Fruit fly (Drosophila melanogaster): ENCODE data around the gene Fign.

Fign gene

dm6 chr2L:3319731-3320295, at the start of gene Fign, which contains the start of gene CG8837:
Fign (minus strand) TSS chr2L:3319872.
CG8837 (plus strand) TSS chr2L:3320245.
- no peak for TF ChIP-seq noc (tag; optimal IDR thresholded peaks at IDR 0.05)

dm6 chr2L:3369083-3369653, 49.5 kb upstream of the Fign start:
- peak; percentile 66 for TF ChIP-seq noc (tag; optimal IDR thresholded peaks at IDR 0.05)

- no peak for TF ChIP-seq noc (tag; optimal IDR thresholded peaks at IDR 0.05)
Observed at dm6 chr2L:3368425-3368824, 48.8 kb upstream of the Fign start.

- TF ChIP-seq noc (tag; optimal IDR thresholded peaks at IDR 0.05) = peak; percentile 84
Observed at dm6 chr2L:3366043-3366679, 46.5 kb upstream of the Fign start.

dm6 chr2L:3361821-3362220, 42.1 kb upstream of the Fign start:
- no peak for TF ChIP-seq noc (tag; optimal IDR thresholded peaks at IDR 0.05)

- peak; percentile 60 for TF ChIP-seq noc (tag; optimal IDR thresholded peaks at IDR 0.05)
Observed at dm6 chr2L:3356790-3357696, 37.4 kb upstream of the Fign start, which contains the start of gene CG8838. CG8838 (plus strand) TSS chr2L:3357646.

DNA sequence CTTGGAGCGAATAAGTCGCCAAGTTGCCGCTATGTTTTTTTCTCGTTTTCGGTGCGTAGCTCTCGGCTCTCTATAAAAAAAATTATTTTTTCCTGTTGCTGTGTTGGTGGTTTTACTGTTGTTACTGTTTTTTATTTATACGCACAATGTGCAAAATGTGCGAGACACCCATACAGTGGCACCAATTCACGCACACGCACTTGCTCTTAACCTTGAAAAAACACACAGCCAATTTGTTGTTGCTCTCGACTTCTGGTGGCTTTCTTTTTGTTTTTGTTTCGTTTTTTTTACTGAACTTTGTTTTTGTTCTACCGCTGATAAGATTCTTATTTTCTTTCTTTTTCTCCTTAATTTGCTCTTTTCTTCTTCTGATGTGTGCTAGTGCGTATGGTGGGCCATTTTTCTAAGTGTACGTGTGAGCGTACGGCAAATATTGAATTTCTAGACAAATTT, 36.5 kb upstream of the Fign start:
- TF ChIP-seq noc (tag; optimal IDR thresholded peaks at IDR 0.05) = peak; percentile 77

DNA sequence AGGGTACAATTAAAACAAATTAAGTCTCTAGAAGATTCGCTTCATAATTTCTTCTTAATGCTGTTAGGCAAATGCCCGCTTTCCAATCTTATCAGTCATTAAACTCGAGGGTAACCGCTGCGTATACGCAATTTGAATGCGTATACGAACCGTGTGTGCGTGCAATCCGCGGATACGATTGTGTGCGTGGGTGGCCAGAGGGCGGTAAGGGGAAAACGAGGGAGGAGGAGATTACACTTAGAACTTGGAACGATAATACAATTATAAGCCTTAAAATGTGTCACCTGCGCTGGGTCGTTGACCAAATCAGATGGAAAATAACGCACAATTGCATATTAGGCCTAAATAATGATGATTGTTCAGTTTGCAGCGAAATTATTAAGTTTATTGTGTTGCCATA, 36.1 kb upstream of the Fign start:
- no peak for TF ChIP-seq noc (tag; optimal IDR thresholded peaks at IDR 0.05)

DNA sequence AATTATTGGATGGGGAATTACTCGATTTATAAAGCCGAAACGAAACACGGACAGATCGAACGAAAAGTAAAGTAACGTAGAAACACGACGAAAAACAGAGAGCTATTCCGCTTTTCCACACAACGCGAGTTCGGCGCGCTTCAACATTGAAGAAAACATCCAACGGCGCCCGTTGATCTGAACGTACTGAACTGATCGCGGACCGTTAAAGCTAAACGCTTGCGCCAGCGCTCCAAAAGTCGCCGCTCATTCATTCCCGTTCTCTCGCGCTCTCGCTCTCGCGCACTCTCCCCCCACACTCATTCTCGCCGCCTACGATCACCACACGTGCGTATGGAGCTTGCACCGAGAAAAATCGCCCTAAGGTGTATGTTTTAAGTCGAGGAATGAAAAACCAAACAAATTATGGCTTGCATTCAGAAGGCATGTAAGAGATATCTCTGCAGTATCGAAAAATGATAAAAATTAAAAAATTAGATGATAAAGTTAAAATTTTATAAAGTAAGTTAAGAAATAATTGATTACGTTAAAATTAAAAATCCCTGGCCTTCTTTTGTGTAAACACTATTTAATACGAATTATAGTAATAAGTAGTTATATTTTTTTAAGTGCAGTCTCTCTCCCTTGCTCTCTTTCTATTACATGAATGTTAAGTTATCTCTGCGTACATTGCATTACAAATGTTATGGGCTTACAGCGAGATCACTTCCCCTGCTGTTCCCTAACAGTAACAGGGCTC, 35.1 kb upstream of the Fign start, which contains the start of gene E23:
TSS of gene E23 (minus strand) at position 188 of the 739 bp plus-strand sequence.
- TF ChIP-seq noc (tag; optimal IDR thresholded peaks at IDR 0.05) = peak; percentile 97

- no peak for TF ChIP-seq noc (tag; optimal IDR thresholded peaks at IDR 0.05)
Observed at dm6 chr2L:3353791-3354190, 34.1 kb upstream of the Fign start.

- no peak for TF ChIP-seq noc (tag; optimal IDR thresholded peaks at IDR 0.05)
Observed at dm6 chr2L:3352927-3353326, 33.3 kb upstream of the Fign start.

dm6 chr2L:3351575-3352219, 32.0 kb upstream of the Fign start:
- no peak for TF ChIP-seq noc (tag; optimal IDR thresholded peaks at IDR 0.05)

dm6 chr2L:3348146-3348747, 28.6 kb upstream of the Fign start:
- no peak for TF ChIP-seq noc (tag; optimal IDR thresholded peaks at IDR 0.05)

DNA sequence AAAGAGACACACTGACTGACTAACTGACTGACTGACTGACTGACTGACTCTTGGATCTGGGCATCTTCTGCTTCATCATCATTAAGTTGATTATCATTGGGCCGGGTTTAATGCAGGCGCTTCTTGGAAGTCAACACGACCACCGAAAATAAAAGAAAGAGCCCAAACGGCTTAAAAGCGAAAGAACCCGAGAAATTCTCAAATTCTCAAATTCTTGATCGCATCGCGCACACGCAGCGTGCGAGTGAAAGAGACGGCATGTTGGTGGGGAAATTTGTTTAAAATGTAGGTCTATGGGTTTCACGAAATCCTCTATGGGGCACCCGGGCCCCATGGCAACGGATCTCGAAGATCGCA, 26.8 kb upstream of the Fign start:
- TF ChIP-seq noc (tag; optimal IDR thresholded peaks at IDR 0.05) = no peak
